Worm (Caenorhabditis elegans) whole organism, young adult: ENCODE measurements around the gene M163.8.

Experiments
- B0019.2 ChIP-seq: fragments of 200-800 bp; sonication (Bioruptor generic); conservative IDR thresholded peaks from 2 replicates; pipeline ENCODE4 v1.3.6; 2022; ENCODE audit warnings: missing genetic modification reagents, missing genetic modification characterization, missing compliant biosample characterization
- B0336.3 ChIP-seq: fragments of 200-800 bp; sonication (Bioruptor generic); IDR thresholded peaks from 2 replicates; pipeline ENCODE4 v1.3.6; 2022; ENCODE audit warnings: missing genetic modification characterization, missing compliant biosample characterization
- C06A6.2 ChIP-seq: fragments of 200-800 bp; sonication (Bioruptor generic); conservative IDR thresholded peaks from 2 replicates; pipeline ENCODE4 v1.3.6; 2022; ENCODE audit warnings: missing genetic modification characterization, missing compliant biosample characterization
- D2030.7 ChIP-seq: fragments of 200-800 bp; sonication (Bioruptor generic); IDR thresholded peaks from 2 replicates; pipeline ENCODE4 v1.3.6; 2022; ENCODE audit warnings: missing genetic modification reagents, missing genetic modification characterization, missing compliant biosample characterization
- F22D6.2 ChIP-seq: sonication (generic microtip); optimal IDR thresholded peaks from 2 replicates; lab custom pipeline; 2016; ENCODE audit warnings: mild to moderate bottlenecking, missing genetic modification characterization, missing compliant biosample characterization
- F23B12.7 ChIP-seq: sonication (generic microtip); optimal IDR thresholded peaks from 2 replicates; lab custom pipeline; 2017; ENCODE audit warnings: missing genetic modification characterization, mild to moderate bottlenecking, missing compliant biosample characterization, antibody characterized with exemption, moderate library complexity; ENCODE audit not compliant: insufficient read depth
- F39B2.1 ChIP-seq: fragments of 200-800 bp; sonication (Bioruptor generic); IDR thresholded peaks from 2 replicates; pipeline ENCODE4 v1.3.6; 2022; ENCODE audit warnings: missing genetic modification reagents, missing genetic modification characterization, missing compliant biosample characterization
- F57C9.4 ChIP-seq: sonication (generic microtip); optimal IDR thresholded peaks from 2 replicates; lab custom pipeline; 2017; ENCODE audit warnings: mild to moderate bottlenecking, missing genetic modification characterization, missing compliant biosample characterization
- K11D2.4 ChIP-seq: fragments of 200-800 bp; sonication (Bioruptor generic); IDR thresholded peaks from 2 replicates; pipeline ENCODE4 v1.3.6; 2022; ENCODE audit warnings: missing genetic modification reagents, missing genetic modification characterization, missing compliant biosample characterization
- T26A5.8 ChIP-seq: sonication (generic microtip); optimal IDR thresholded peaks from 2 replicates; lab custom pipeline; 2016; ENCODE audit warnings: missing genetic modification characterization, missing compliant biosample characterization
- ZK185.1 ChIP-seq: sonication (generic microtip); optimal IDR thresholded peaks from 2 replicates; lab custom pipeline; 2016; ENCODE audit warnings: mild to moderate bottlenecking, missing genetic modification characterization, missing compliant biosample characterization; ENCODE audit not compliant: poor library complexity, severe bottlenecking
- aptf-2 ChIP-seq: fragments of 200-800 bp; sonication (Bioruptor generic); conservative IDR thresholded peaks from 2 replicates; pipeline ENCODE4 v1.3.6; 2022; ENCODE audit warnings: missing genetic modification reagents, missing genetic modification characterization, missing compliant biosample characterization
- attf-6 ChIP-seq: fragments of 200-800 bp; sonication (Bioruptor generic); IDR thresholded peaks from 2 replicates; pipeline ENCODE4 v1.3.6; 2022; ENCODE audit warnings: missing genetic modification reagents, missing genetic modification characterization, missing compliant biosample characterization
- bed-2 ChIP-seq: fragments of 200-800 bp; sonication (Bioruptor generic); IDR thresholded peaks from 2 replicates; pipeline ENCODE4 v1.3.6; 2022; ENCODE audit warnings: missing genetic modification reagents, missing genetic modification characterization, missing compliant biosample characterization
- ceh-100 ChIP-seq: fragments of 200-800 bp; sonication (Bioruptor generic); IDR thresholded peaks from 2 replicates; pipeline ENCODE4 v1.3.6; 2022; ENCODE audit warnings: missing genetic modification reagents, missing genetic modification characterization, missing compliant biosample characterization
- ceh-27 ChIP-seq: fragments of 200-800 bp; sonication (Bioruptor generic); optimal IDR thresholded peaks from 2 replicates; lab custom pipeline; 2018; ENCODE audit warnings: mild to moderate bottlenecking, missing genetic modification characterization, moderate library complexity, missing compliant biosample characterization
- ceh-40 ChIP-seq: fragments of 200-800 bp; sonication (Bioruptor generic); IDR thresholded peaks from 2 replicates; pipeline ENCODE4 v1.3.6; 2022; ENCODE audit warnings: missing genetic modification characterization, missing compliant biosample characterization
- ceh-91 ChIP-seq: fragments of 200-800 bp; sonication (Bioruptor generic); IDR thresholded peaks from 2 replicates; pipeline ENCODE4 v1.3.6; 2022; ENCODE audit warnings: missing genetic modification reagents, missing genetic modification characterization, missing compliant biosample characterization
- chd-7 ChIP-seq: sonication (generic microtip); optimal IDR thresholded peaks from 2 replicates; lab custom pipeline; 2016; ENCODE audit warnings: mild to moderate bottlenecking, missing genetic modification characterization, moderate library complexity, missing compliant biosample characterization
- dox-1 ChIP-seq: fragments of 200-800 bp; sonication (Bioruptor generic); IDR thresholded peaks from 2 replicates; pipeline ENCODE4 v1.3.6; 2022; ENCODE audit warnings: missing genetic modification reagents, missing genetic modification characterization, missing compliant biosample characterization
- dpl-1 ChIP-seq: fragments of 150-350 bp; optimal IDR thresholded peaks from 2 replicates; lab custom pipeline; 2014; ENCODE audit warnings: missing biosample characterization, missing genetic modification reagents, missing genetic modification characterization
- egl-18 ChIP-seq: fragments of 200-800 bp; sonication (Bioruptor generic); IDR thresholded peaks from 2 replicates; pipeline ENCODE4 v1.3.6; 2022; ENCODE audit warnings: missing genetic modification reagents, missing genetic modification characterization, missing compliant biosample characterization
- gei-17 ChIP-seq: fragments of 200-800 bp; sonication (Bioruptor generic); optimal IDR thresholded peaks from 2 replicates; lab custom pipeline; 2018; ENCODE audit warnings: mild to moderate bottlenecking, missing genetic modification characterization, missing compliant biosample characterization
- lag-1 ChIP-seq: fragments of 200-800 bp; sonication (Bioruptor generic); IDR thresholded peaks from 2 replicates; pipeline ENCODE4 v1.3.6; 2022; ENCODE audit warnings: missing genetic modification reagents, missing genetic modification characterization, missing compliant biosample characterization
- let-526 ChIP-seq: fragments of 200-800 bp; sonication (Bioruptor generic); IDR thresholded peaks from 2 replicates; pipeline ENCODE4 v1.3.6; 2022; ENCODE audit warnings: missing genetic modification reagents, missing genetic modification characterization, missing compliant biosample characterization
- let-607 ChIP-seq, 2 experiments: fragments of 200-800 bp in 1 of 2; sonication (Bioruptor generic) in 1 of 2; sonication (generic microtip) in 1 of 2; optimal IDR thresholded peaks; 2 replicates each; lab custom pipeline; 2016 to 2018; ENCODE audit warnings: mild to moderate bottlenecking in 2 of 2, missing compliant biosample characterization in 2 of 2, missing genetic modification characterization in 2 of 2, moderate library complexity in 2 of 2, missing genotype in 1 of 2
- lin-40 ChIP-seq: sonication (generic microtip); optimal IDR thresholded peaks from 2 replicates; lab custom pipeline; 2016; ENCODE audit warnings: missing genetic modification characterization, mild to moderate bottlenecking, missing compliant biosample characterization, missing genotype, missing genetic modification reagents
- lin-54 ChIP-seq: fragments of 200-800 bp; sonication (Bioruptor generic); optimal IDR thresholded peaks from 2 replicates; lab custom pipeline; 2018; ENCODE audit warnings: mild to moderate bottlenecking, missing genetic modification characterization, missing compliant biosample characterization
- madf-3 ChIP-seq: fragments of 200-800 bp; sonication (Bioruptor generic); IDR thresholded peaks from 2 replicates; pipeline ENCODE4 v1.3.6; 2022; ENCODE audit warnings: missing genetic modification reagents, missing genetic modification characterization, missing compliant biosample characterization
- mel-28 ChIP-seq: sonication (generic microtip); optimal IDR thresholded peaks from 2 replicates; lab custom pipeline; 2016; ENCODE audit warnings: borderline replicate concordance, mild to moderate bottlenecking, missing genetic modification characterization, missing compliant biosample characterization
- mes-4 ChIP-seq: sonication (generic microtip); optimal IDR thresholded peaks from 2 replicates; lab custom pipeline; 2016; ENCODE audit warnings: missing genotype, missing genetic modification characterization, missing compliant biosample characterization
- mxl-1 ChIP-seq: sonication (generic microtip); optimal IDR thresholded peaks from 2 replicates; lab custom pipeline; 2016; ENCODE audit warnings: missing genetic modification characterization, missing compliant biosample characterization
- nfyb-1 ChIP-seq: fragments of 200-800 bp; sonication (Bioruptor generic); IDR thresholded peaks from 2 replicates; pipeline ENCODE4 v1.3.6; 2022; ENCODE audit warnings: missing genetic modification reagents, missing genetic modification characterization, missing compliant biosample characterization
- nhr-179 ChIP-seq: sonication (generic microtip); optimal IDR thresholded peaks from 2 replicates; lab custom pipeline; 2016; ENCODE audit warnings: mild to moderate bottlenecking, missing genetic modification characterization, missing compliant biosample characterization
- rcor-1 ChIP-seq: fragments of 200-800 bp; sonication (Bioruptor generic); IDR thresholded peaks from 2 replicates; pipeline ENCODE4 v1.3.6; 2022; ENCODE audit warnings: missing genetic modification reagents, missing genetic modification characterization, missing compliant biosample characterization
- rec-8 ChIP-seq, 2 experiments: sonication (generic microtip); optimal IDR thresholded peaks; 2 replicates each; lab custom pipeline; 2016; ENCODE audit warnings: mild to moderate bottlenecking in 2 of 2, missing genetic modification characterization in 2 of 2, missing genetic modification reagents in 2 of 2, missing genotype in 2 of 2, missing biosample characterization in 1 of 2, missing compliant biosample characterization in 1 of 2, moderate library complexity in 1 of 2
- rpc-1 ChIP-seq, 2 experiments: fragments of 150-350 bp in 1 of 2; sonication (generic microtip) in 1 of 2; optimal IDR thresholded peaks; 2 replicates each; lab custom pipeline; 2014 to 2018; ENCODE audit warnings: missing biosample characterization in 1 of 2, missing genetic modification characterization in 1 of 2, missing genetic modification reagents in 1 of 2, missing genotype in 1 of 2
- snpc-3.4 ChIP-seq: sonication (generic microtip); optimal IDR thresholded peaks from 2 replicates; lab custom pipeline; 2017; ENCODE audit warnings: missing genetic modification characterization, mild to moderate bottlenecking, missing compliant biosample characterization, antibody characterized with exemption, moderate library complexity, missing genotype, missing genetic modification reagents
- snpc-4 ChIP-seq, 5 experiments: fragments of 150-350 bp in 1 of 5; sonication (generic microtip) in 4 of 5; optimal IDR thresholded peaks; 2 replicates each; lab custom pipeline; 2014 to 2018; ENCODE audit warnings: missing genetic modification characterization in 5 of 5, missing biosample characterization in 3 of 5, antibody characterized with exemption in 2 of 5, mild to moderate bottlenecking in 2 of 5, missing compliant biosample characterization in 2 of 5, missing genotype in 2 of 5, moderate library complexity in 2 of 5, missing genetic modification reagents in 1 of 5
- tbp1 ChIP-seq: fragments of 200-800 bp; sonication (Bioruptor generic); optimal IDR thresholded peaks from 2 replicates; lab custom pipeline; 2018; ENCODE audit warnings: mild to moderate bottlenecking, missing genetic modification characterization, missing compliant biosample characterization
- unc-130 ChIP-seq: sonication (generic microtip); optimal IDR thresholded peaks from 2 replicates; lab custom pipeline; 2016; ENCODE audit warnings: missing genetic modification reagents, missing genetic modification characterization, missing compliant biosample characterization
- unc-62 ChIP-seq: fragments of 150-350 bp; optimal IDR thresholded peaks from 2 replicates; lab custom pipeline; 2014; ENCODE audit warnings: missing biosample characterization, missing genetic modification reagents, missing genetic modification characterization
- xnd-1 ChIP-seq: sonication (generic microtip); optimal IDR thresholded peaks from 2 replicates; lab custom pipeline; 2016; ENCODE audit warnings: missing genotype, missing genetic modification reagents, missing genetic modification characterization, missing compliant biosample characterization
- zfh-2 ChIP-seq: fragments of 200-800 bp; sonication (Bioruptor generic); conservative IDR thresholded peaks from 2 replicates; pipeline ENCODE4 v1.3.6; 2022; ENCODE audit warnings: missing genetic modification reagents, missing genetic modification characterization, missing compliant biosample characterization
- ztf-18 ChIP-seq: sonication (generic microtip); optimal IDR thresholded peaks from 2 replicates; lab custom pipeline; 2016; ENCODE audit warnings: missing genotype, mild to moderate bottlenecking, missing genetic modification characterization, missing compliant biosample characterization
- ztf-22 ChIP-seq: fragments of 200-800 bp; sonication (Bioruptor generic); optimal IDR thresholded peaks from 2 replicates; lab custom pipeline; 2018; ENCODE audit warnings: mild to moderate bottlenecking, missing genetic modification characterization, moderate library complexity, missing compliant biosample characterization
- ztf-25 ChIP-seq: fragments of 200-800 bp; sonication (Bioruptor generic); IDR thresholded peaks from 2 replicates; pipeline ENCODE4 v1.3.6; 2022; ENCODE audit warnings: missing genetic modification reagents, missing genetic modification characterization, missing compliant biosample characterization

M163.8 gene

ce11 chrX:14480248-14480647, 4.7 kb upstream of the M163.8 start, which contains the start of gene gfi-3:
Gene gfi-3 (plus strand): TSS chrX:14480572.
- TF ChIP-seq K11D2.4 (GFP tag; lab: Robert Waterston, UW) (0 out of 2 replicates have a peak, but pooled peaks have one; percentile 19), ceh-40 (no peak), tbp1 (peak; percentile 63), gei-17 (GFP tag; lab: Kevin White, UChicago) (peak; percentile 35), F39B2.1 (GFP tag; lab: Robert Waterston, UW) (no peak), lin-40 (tag; lab: Kevin White, UChicago) (peak; percentile 84), nfyb-1 (GFP tag; lab: Robert Waterston, UW) (0 out of 2 replicates have a peak, but pooled peaks have one; percentile 50), xnd-1 (no peak), nhr-179 (tag; lab: Kevin White, UChicago) (no peak), madf-3 (GFP tag; lab: Robert Waterston, UW) (0 out of 2 replicates have a peak, but pooled peaks have one; percentile 20), ztf-22 (GFP tag; lab: Kevin White, UChicago) (no peak), T26A5.8 (no peak), unc-130 (no peak), let-607 (tag; optimal IDR thresholded peaks at IDR 0.05; lab: Kevin White, UChicago) (peak in 1 of 2 experiments; percentile 11), mxl-1 (tag; lab: Kevin White, UChicago) (no peak), rcor-1 (0 out of 2 replicates have a peak, but pooled peaks have one; percentile 32), rec-8 (tag; optimal IDR thresholded peaks at IDR 0.05; lab: Kevin White, UChicago) (no peak), dox-1 (GFP tag; lab: Robert Waterston, UW) (peak; percentile 74), B0019.2 (GFP tag; lab: Robert Waterston, UW) (no peak), rpc-1 (optimal IDR thresholded peaks at IDR 0.05; lab: Kevin White, UChicago) (no peak), rpc-1 (tag; optimal IDR thresholded peaks at IDR 0.05; lab: Kevin White, UChicago) (no peak), chd-7 (tag; lab: Kevin White, UChicago) (no peak), mel-28 (tag; lab: Kevin White, UChicago) (no peak), snpc-3.4 (tag; lab: Kevin White, UChicago) (peak; percentile 2), ceh-100 (GFP tag; lab: Robert Waterston, UW) (0 out of 2 replicates have a peak, but pooled peaks have one; percentile 11), D2030.7 (GFP tag; lab: Robert Waterston, UW) (no peak), lin-54 (peak; percentile 37), lag-1 (GFP tag; lab: Robert Waterston, UW) (no peak), ceh-91 (GFP tag; lab: Robert Waterston, UW) (no peak), F22D6.2 (tag; lab: Kevin White, UChicago) (no peak), ZK185.1 (tag; lab: Kevin White, UChicago) (peak; percentile 65), dpl-1 (GFP tag; lab: Kevin White, UChicago) (no peak), ztf-18 (tag; lab: Kevin White, UChicago) (peak; percentile 94), let-526 (GFP tag; lab: Robert Waterston, UW) (no peak), aptf-2 (GFP tag; lab: Robert Waterston, UW) (no peak), B0336.3 (GFP tag; lab: Robert Waterston, UW) (0 out of 2 replicates have a peak, but pooled peaks have one; percentile 37), ceh-27 (GFP tag; lab: Kevin White, UChicago) (peak; percentile 70), mes-4 (tag; lab: Kevin White, UChicago) (no peak), attf-6 (GFP tag; lab: Robert Waterston, UW) (no peak), F57C9.4 (tag; lab: Kevin White, UChicago) (no peak), egl-18 (GFP tag; lab: Robert Waterston, UW) (no peak), bed-2 (GFP tag; lab: Robert Waterston, UW) (no peak), unc-62 (GFP tag; lab: Kevin White, UChicago) (no peak), zfh-2 (GFP tag; lab: Robert Waterston, UW) (peak; percentile 77), F23B12.7 (no peak), snpc-4 (GFP tag; optimal IDR thresholded peaks at IDR 0.05; lab: Kevin White, UChicago) (no peak), snpc-4 (tag; optimal IDR thresholded peaks at IDR 0.05; lab: Kevin White, UChicago) (peak; percentile 67 to 92 (median 89)), C06A6.2 (GFP tag; lab: Robert Waterston, UW) (0 out of 2 replicates have a peak, but pooled peaks have one; percentile 33), ztf-25 (GFP tag; lab: Robert Waterston, UW) (no peak)
